Worm (Caenorhabditis elegans) whole organism, young adult: ENCODE data around the gene M153.3.

Source experiments
- B0261.1 ChIP-seq: sonication (generic microtip); optimal IDR thresholded peaks from 2 replicates; lab custom pipeline; 2016; ENCODE audit warnings: mild to moderate bottlenecking, missing genetic modification characterization, moderate library complexity, missing compliant biosample characterization
- F23B12.7 ChIP-seq: sonication (generic microtip); optimal IDR thresholded peaks from 2 replicates; lab custom pipeline; 2017; ENCODE audit warnings: missing genetic modification characterization, mild to moderate bottlenecking, missing compliant biosample characterization, antibody characterized with exemption, moderate library complexity; ENCODE audit not compliant: insufficient read depth
- F57C9.4 ChIP-seq: sonication (generic microtip); optimal IDR thresholded peaks from 2 replicates; lab custom pipeline; 2017; ENCODE audit warnings: mild to moderate bottlenecking, missing genetic modification characterization, missing compliant biosample characterization
- ama-1 ChIP-seq, 3 experiments: fragments of 150-350 bp in 1 of 3; sonication (generic microtip) in 2 of 3; optimal IDR thresholded peaks; 2 replicates each; lab custom pipeline; 2014 to 2018; ENCODE audit warnings: missing biosample characterization in 2 of 3, missing genetic modification characterization in 2 of 3, missing genetic modification reagents in 2 of 3
- madf-6 ChIP-seq: fragments of 200-800 bp; sonication (Bioruptor generic); IDR thresholded peaks from 2 replicates; pipeline ENCODE4 v1.3.6; 2022; ENCODE audit warnings: missing genetic modification reagents, missing genetic modification characterization, missing compliant biosample characterization
- pha-4 ChIP-seq: fragments of 150-350 bp; sonication (generic microtip); optimal IDR thresholded peaks from 2 replicates; lab custom pipeline; 2014; ENCODE audit warnings: missing biosample characterization, missing genetic modification reagents, missing genetic modification characterization
- repo-1 ChIP-seq: sonication (generic microtip); optimal IDR thresholded peaks from 2 replicates; lab custom pipeline; 2017; ENCODE audit warnings: mild to moderate bottlenecking, missing genetic modification characterization, missing compliant biosample characterization
- snpc-4 ChIP-seq, 5 experiments: fragments of 150-350 bp in 1 of 5; sonication (generic microtip) in 4 of 5; optimal IDR thresholded peaks; 2 replicates each; lab custom pipeline; 2014 to 2018; ENCODE audit warnings: missing genetic modification characterization in 5 of 5, missing biosample characterization in 3 of 5, antibody characterized with exemption in 2 of 5, mild to moderate bottlenecking in 2 of 5, missing compliant biosample characterization in 2 of 5, missing genotype in 2 of 5, moderate library complexity in 2 of 5, missing genetic modification reagents in 1 of 5
- ztf-25 ChIP-seq: fragments of 200-800 bp; sonication (Bioruptor generic); IDR thresholded peaks from 2 replicates; pipeline ENCODE4 v1.3.6; 2022; ENCODE audit warnings: missing genetic modification reagents, missing genetic modification characterization, missing compliant biosample characterization
- ztf-3 ChIP-seq: fragments of 200-800 bp; sonication (Bioruptor generic); optimal IDR thresholded peaks from 2 replicates; lab custom pipeline; 2018; ENCODE audit warnings: mild to moderate bottlenecking, missing genetic modification characterization, missing compliant biosample characterization

DNA sequence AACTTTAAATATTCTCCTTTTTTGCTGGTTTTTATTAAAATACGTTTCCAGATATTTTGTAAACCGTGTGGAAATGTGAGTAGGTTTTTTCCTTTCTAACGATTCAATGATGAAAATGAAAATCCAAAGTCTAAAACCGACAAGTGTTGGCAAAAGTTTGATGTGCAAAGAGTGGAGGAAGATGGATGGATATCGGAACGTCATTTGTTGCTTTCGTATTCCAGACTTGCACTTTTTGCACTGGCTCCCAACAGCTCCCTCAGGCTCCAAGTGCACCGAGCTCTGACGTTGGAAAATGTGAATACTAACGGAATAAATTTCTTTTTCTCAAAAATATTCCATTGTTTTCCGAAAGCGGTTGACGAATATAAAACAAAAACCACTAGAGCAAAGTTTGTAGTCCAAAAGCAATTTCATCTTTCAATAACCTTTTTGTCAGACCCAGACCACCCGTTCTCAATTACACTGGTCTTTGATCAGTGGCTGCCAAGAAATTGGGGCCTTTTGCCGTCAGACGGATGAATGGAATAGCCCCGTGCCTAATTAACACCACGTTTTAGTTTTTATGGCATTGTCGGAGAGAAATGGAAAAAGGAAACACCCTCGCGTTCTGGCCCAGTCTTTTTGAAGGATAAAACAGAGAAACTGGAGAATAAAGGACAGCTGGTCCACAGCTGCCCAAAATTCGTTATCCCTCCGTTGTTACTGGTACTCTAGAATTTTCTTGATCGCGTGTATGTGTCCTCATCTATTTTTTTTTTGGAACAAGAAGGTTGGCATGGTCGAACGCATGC, 40.2 kb downstream of the M153.3 start:
- no peak for TF ChIP-seq B0261.1 (tag; lab: Kevin White, UChicago)
- no peak for TF ChIP-seq F57C9.4
- no peak for TF ChIP-seq pha-4 (tag; lab: Kevin White, UChicago)
- TF ChIP-seq madf-6 (GFP tag; lab: Robert Waterston, UW) = no peak
- TF ChIP-seq F23B12.7 (tag; lab: Kevin White, UChicago) = no peak
- TF ChIP-seq ama-1 (optimal IDR thresholded peaks at IDR 0.05; lab: Kevin White, UChicago) = no peak
- no peak for TF ChIP-seq ama-1 (GFP tag; optimal IDR thresholded peaks at IDR 0.05; lab: Kevin White, UChicago)
- TF ChIP-seq snpc-4 (GFP tag; optimal IDR thresholded peaks at IDR 0.05; lab: Kevin White, UChicago) = no peak
- TF ChIP-seq snpc-4 (tag; optimal IDR thresholded peaks at IDR 0.05; lab: Kevin White, UChicago) = no peak
- no peak for TF ChIP-seq repo-1 (tag; lab: Kevin White, UChicago)
- no peak for TF ChIP-seq ztf-25 (GFP tag; lab: Robert Waterston, UW)
- no peak for TF ChIP-seq ztf-3 (GFP tag; lab: Kevin White, UChicago)
